Worm (Caenorhabditis elegans) whole organism, late embryonic: ENCODE results near the gene sart-3.

Experiments
- T23F11.4 ChIP-seq: fragments of 200-800 bp; sonication (Bioruptor generic); optimal IDR thresholded peaks from 2 replicates; lab custom pipeline; 2018; ENCODE audit warnings: mild to moderate bottlenecking, missing genetic modification characterization, missing compliant biosample characterization
- ama-1 ChIP-seq: fragments of 150-350 bp; optimal IDR thresholded peaks from 2 replicates; lab custom pipeline; 2014
- ceh-34 ChIP-seq: sonication (generic microtip); optimal IDR thresholded peaks from 2 replicates; lab custom pipeline; 2016; ENCODE audit warnings: mild to moderate bottlenecking, missing genetic modification characterization, missing compliant biosample characterization
- ets-4 ChIP-seq: sonication (generic microtip); optimal IDR thresholded peaks from 2 replicates; lab custom pipeline; 2016; ENCODE audit warnings: missing genetic modification characterization, missing compliant biosample characterization
- fkh-10 ChIP-seq: fragments of 150-350 bp; optimal IDR thresholded peaks from 2 replicates; lab custom pipeline; 2014; ENCODE audit warnings: missing biosample characterization, missing genetic modification reagents, missing genetic modification characterization
- gmeb-2 ChIP-seq: sonication (generic microtip); optimal IDR thresholded peaks from 2 replicates; lab custom pipeline; 2016; ENCODE audit warnings: missing genetic modification characterization, inconsistent platforms, missing compliant biosample characterization
- mec-3 ChIP-seq: sonication (generic microtip); optimal IDR thresholded peaks from 2 replicates; lab custom pipeline; 2016; ENCODE audit warnings: borderline replicate concordance, missing genetic modification characterization, missing compliant biosample characterization
- nfya-1 ChIP-seq: sonication (generic microtip); optimal IDR thresholded peaks from 2 replicates; lab custom pipeline; 2017; ENCODE audit warnings: missing genetic modification characterization, mild to moderate bottlenecking, missing compliant biosample characterization, antibody characterized with exemption, moderate library complexity
- nhr-11 ChIP-seq: fragments of 150-350 bp; optimal IDR thresholded peaks from 2 replicates; lab custom pipeline; 2014; ENCODE audit warnings: missing biosample characterization, missing genetic modification characterization
- pag-3 ChIP-seq: sonication (generic microtip); optimal IDR thresholded peaks from 2 replicates; lab custom pipeline; 2016; ENCODE audit warnings: missing compliant biosample characterization, missing genetic modification characterization, borderline replicate concordance
- tbx-2 ChIP-seq: sonication (generic microtip); optimal IDR thresholded peaks from 2 replicates; lab custom pipeline; 2016; ENCODE audit warnings: missing genetic modification characterization, missing compliant biosample characterization
- unc-42 ChIP-seq: sonication (generic microtip); optimal IDR thresholded peaks from 2 replicates; lab custom pipeline; 2016; ENCODE audit warnings: missing genotype, missing genetic modification characterization, missing compliant biosample characterization

ce11 chrIV:11350809-11351208, 18.0 kb upstream of the sart-3 start:
- TF ChIP-seq tbx-2 (no peak), ets-4 (tag; lab: Kevin White, UChicago) (no peak), nfya-1 (tag; lab: Kevin White, UChicago) (no peak), gmeb-2 (tag; lab: Kevin White, UChicago) (no peak), ceh-34 (tag; lab: Kevin White, UChicago) (no peak), T23F11.4 (GFP tag; lab: Kevin White, UChicago) (no peak), pag-3 (tag; lab: Kevin White, UChicago) (no peak), nhr-11 (tag; lab: Kevin White, UChicago) (no peak), fkh-10 (GFP tag; lab: Kevin White, UChicago) (no peak), unc-42 (tag; lab: Kevin White, UChicago) (no peak), ama-1 (lab: Kevin White, UChicago) (no peak), mec-3 (no peak)
